Worm (Caenorhabditis elegans) whole organism, young adult: ENCODE results near the gene C54C6.7.

Experiments used
- F22D6.2 ChIP-seq: sonication (generic microtip); optimal IDR thresholded peaks from 2 replicates; lab custom pipeline; 2016; ENCODE audit warnings: mild to moderate bottlenecking, missing genetic modification characterization, missing compliant biosample characterization
- let-526 ChIP-seq: fragments of 200-800 bp; sonication (Bioruptor generic); IDR thresholded peaks from 2 replicates; pipeline ENCODE4 v1.3.6; 2022; ENCODE audit warnings: missing genetic modification reagents, missing genetic modification characterization, missing compliant biosample characterization
- unc-62 ChIP-seq: fragments of 150-350 bp; optimal IDR thresholded peaks from 2 replicates; lab custom pipeline; 2014; ENCODE audit warnings: missing biosample characterization, missing genetic modification reagents, missing genetic modification characterization

- TF ChIP-seq unc-62 (GFP tag; lab: Kevin White, UChicago) (no peak), let-526 (GFP tag; lab: Robert Waterston, UW) (no peak), F22D6.2 (no peak)
These were observed 34.4 kb downstream of the C54C6.7 start for ce11 chrIII:3511808-3512207.
